Worm (Caenorhabditis elegans): ENCODE results near the gene Y6G8.8.

DNA sequence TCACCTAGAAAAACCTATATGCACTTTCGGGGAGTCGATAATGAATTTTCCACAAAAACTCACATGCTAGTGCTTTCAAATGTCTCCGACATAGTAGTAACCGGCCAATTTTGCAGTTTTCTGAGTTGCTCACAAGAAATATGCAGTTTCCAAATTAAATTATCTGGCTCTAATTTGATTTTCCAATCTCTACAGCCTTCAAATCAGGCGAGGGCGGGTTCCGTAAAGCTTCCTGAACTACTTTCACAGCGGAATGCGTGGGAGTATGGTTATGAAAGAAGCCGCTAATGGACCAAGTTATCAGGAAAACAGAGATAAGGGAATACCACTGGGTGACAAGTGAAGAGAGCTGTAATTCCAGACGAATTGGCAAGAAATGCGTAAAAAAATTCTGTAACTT is 45.5 kb downstream of the Y6G8.8 start, which contains the start of gene F59A1.11:
- TF ChIP-seq ztf-29 (GFP tag; IDR thresholded peaks at IDR 0.05): no peak
- TF ChIP-seq cog-1 (tag; optimal IDR thresholded peaks at IDR 0.05): no peak
- no peak for TF ChIP-seq klf-2 (GFP tag; conservative IDR thresholded peaks at IDR 0.05)
- TF ChIP-seq tab-1 (GFP tag; IDR thresholded peaks at IDR 0.05): no peak
- no peak for TF ChIP-seq ref-1 (GFP tag; conservative IDR thresholded peaks at IDR 0.05)
- no peak for TF ChIP-seq ztf-23 (GFP tag; IDR thresholded peaks at IDR 0.05)
- TF ChIP-seq flt-1 (GFP tag; IDR thresholded peaks at IDR 0.05): no peak
- TF ChIP-seq T22C8.4 (GFP tag; IDR thresholded peaks at IDR 0.05): no peak
- TF ChIP-seq med-1 (GFP tag; optimal IDR thresholded peaks at IDR 0.05; ENCODE audit: insufficient read depth): no peak

Data from whole organism, midembryonic.